Fruit fly (Drosophila melanogaster) whole organism: ENCODE data around the gene Mob3.

Experiments
- CG8478 ChIP-seq: fragments of >200 bp; optimal IDR thresholded peaks from 2 replicates; lab custom pipeline; 2018; ENCODE audit warnings: inconsistent platforms
- EcR ChIP-seq, 2 experiments: fragments of >200 bp; optimal IDR thresholded peaks; 2 replicates each; lab custom pipeline; 2017; ENCODE audit warnings: missing biosample characterization in 2 of 2, missing genetic modification characterization in 2 of 2, missing genetic modification reagents in 2 of 2
- pan ChIP-seq: fragments of >200 bp; optimal IDR thresholded peaks from 2 replicates; lab custom pipeline; 2017

DNA sequence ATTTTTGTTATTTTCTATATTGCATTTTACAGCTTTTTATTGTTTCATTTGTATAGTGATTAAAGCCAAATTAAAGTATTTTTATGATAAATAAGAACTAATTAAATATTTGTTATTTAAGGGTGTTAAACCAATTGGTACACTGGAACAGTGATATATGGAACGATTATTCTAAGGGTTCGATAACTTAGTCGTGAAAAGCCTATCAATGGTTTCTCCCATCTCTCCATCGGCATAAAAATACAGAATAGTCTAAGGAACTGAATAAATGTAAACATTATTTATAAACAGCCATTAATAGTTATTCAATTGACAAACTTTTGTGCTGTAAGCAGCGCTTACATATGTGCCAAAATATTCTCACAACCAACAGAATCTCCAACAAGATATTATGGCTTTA, at the start of gene Mob3:
- TF ChIP-seq pan (lab: Kevin White, UChicago), result no peak
- no peak for TF ChIP-seq CG8478
- TF ChIP-seq EcR (GFP tag; optimal IDR thresholded peaks at IDR 0.05; lab: Kevin White, UChicago), result no peak
